Worm (Caenorhabditis elegans): ENCODE data around the gene sorf-2.

DNA sequence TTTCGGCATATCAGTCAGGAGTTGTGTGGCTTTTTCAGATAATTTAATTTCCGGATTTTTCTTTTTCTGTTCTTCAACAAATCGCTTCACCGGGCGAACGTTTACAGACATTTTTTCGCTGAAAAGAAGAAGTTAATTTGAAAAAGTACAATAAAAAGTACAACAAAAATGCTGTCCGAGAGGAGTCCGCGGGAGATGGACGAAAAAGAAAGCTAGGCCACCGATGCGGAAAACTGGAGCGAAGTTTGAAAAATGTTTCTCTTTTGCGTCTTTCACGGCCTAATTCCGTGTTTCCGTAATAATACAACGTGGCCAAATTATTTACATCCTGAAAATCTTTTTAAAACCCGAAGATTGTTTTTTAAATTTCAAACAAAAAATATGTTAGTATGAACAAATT lies 22.8 kb downstream of the sorf-2 start, which contains the start of gene thoc-5:
- TF ChIP-seq unc-62 (GFP tag; optimal IDR thresholded peaks at IDR 0.05 in 1 of 2) = no peak
- TF ChIP-seq unc-62 (tag; optimal IDR thresholded peaks at IDR 0.05) = no peak
- no peak for TF ChIP-seq F26F4.8 (GFP tag; conservative IDR thresholded peaks at IDR 0.05)
- TF ChIP-seq egl-27 (tag; optimal IDR thresholded peaks at IDR 0.05) = no peak
- TF ChIP-seq ama-1 (optimal IDR thresholded peaks at IDR 0.05) = no peak
- TF ChIP-seq mxl-2 (GFP tag; conservative IDR thresholded peaks at IDR 0.05) = no peak
- TF ChIP-seq pqm-1 (tag; optimal IDR thresholded peaks at IDR 0.05) = no peak
- peak; percentile 53 for TF ChIP-seq mep-1 (tag; optimal IDR thresholded peaks at IDR 0.05)
- peak; percentile 34 for TF ChIP-seq nhr-28 (tag; optimal IDR thresholded peaks at IDR 0.05)
- no peak for TF ChIP-seq aly-2 (tag; optimal IDR thresholded peaks at IDR 0.05)
- TF ChIP-seq lim-7 (GFP tag; IDR thresholded peaks at IDR 0.05) = no peak
- TF ChIP-seq nhr-25 (tag; optimal IDR thresholded peaks at IDR 0.05; ENCODE audit: borderline replicate concordance, insufficient read depth) = no peak
- no peak for TF ChIP-seq fkh-10 (GFP tag; optimal IDR thresholded peaks at IDR 0.05)
- TF ChIP-seq nhr-77 (tag; optimal IDR thresholded peaks at IDR 0.05) = no peak
